Worm (Caenorhabditis elegans): ENCODE measurements around the gene D1086.17.
A peak's percentile ranks its signal among the peaks of the same experiment; 100 is the strongest.

The D1086.17 gene

ce11 chrV:14092403-14092802, 24.7 kb downstream of the D1086.17 start, which contains the start of gene D1086.3 (continued):
- TF ChIP-seq nhr-27 (tag; optimal IDR thresholded peaks at IDR 0.05), result no peak
- TF ChIP-seq akir-1 (GFP tag; optimal IDR thresholded peaks at IDR 0.05), result no peak
- no peak; the same call in 1 of the 2 replicates for TF ChIP-seq madf-3 (GFP tag; IDR thresholded peaks at IDR 0.05)
- TF ChIP-seq rpc-1 (optimal IDR thresholded peaks at IDR 0.05), result no peak
- TF ChIP-seq rpc-1 (tag; optimal IDR thresholded peaks at IDR 0.05), result no peak
- no peak for TF ChIP-seq T07F8.4 (tag; optimal IDR thresholded peaks at IDR 0.05)
- peak; percentile 49 for TF ChIP-seq xnd-1 (tag; optimal IDR thresholded peaks at IDR 0.05)
- no peak for TF ChIP-seq lsy-27 (tag; optimal IDR thresholded peaks at IDR 0.05; ENCODE audit: borderline replicate concordance, insufficient read depth)
- TF ChIP-seq let-526 (GFP tag; IDR thresholded peaks at IDR 0.05), result no peak
- TF ChIP-seq gei-17 (GFP tag; optimal IDR thresholded peaks at IDR 0.05), result no peak
- no peak for TF ChIP-seq ztf-28 (GFP tag; IDR thresholded peaks at IDR 0.05)
- TF ChIP-seq cebp-1 (GFP tag; IDR thresholded peaks at IDR 0.05), result no peak
- no peak for TF ChIP-seq cebp-1 (tag; optimal IDR thresholded peaks at IDR 0.05)
- no peak for TF ChIP-seq B0035.1 (tag; optimal IDR thresholded peaks at IDR 0.05)
- no peak for TF ChIP-seq B0019.2 (GFP tag; conservative IDR thresholded peaks at IDR 0.05)
- no peak for TF ChIP-seq aptf-2 (GFP tag; conservative IDR thresholded peaks at IDR 0.05)
- TF ChIP-seq mel-28 (tag; optimal IDR thresholded peaks at IDR 0.05; ENCODE audit: borderline replicate concordance), result no peak
- no peak for TF ChIP-seq ets-4 (GFP tag; optimal IDR thresholded peaks at IDR 0.05)
- peak; percentile 97 for TF ChIP-seq snpc-4 (GFP tag; optimal IDR thresholded peaks at IDR 0.05)
- peak; percentile 95 to 99 (median 97) for TF ChIP-seq snpc-4 (tag; optimal IDR thresholded peaks at IDR 0.05)
- peak; percentile 21; the same call in 1 of the 2 replicates for TF ChIP-seq Y53F4B.3 (GFP tag; IDR thresholded peaks at IDR 0.05)
- no peak for TF ChIP-seq lin-40 (tag; optimal IDR thresholded peaks at IDR 0.05)
- TF ChIP-seq Y79H2A.3 (GFP tag; conservative IDR thresholded peaks at IDR 0.05), result no peak
- peak; percentile 88 for TF ChIP-seq madf-6 (GFP tag; IDR thresholded peaks at IDR 0.05)
- TF ChIP-seq repo-1 (tag; optimal IDR thresholded peaks at IDR 0.05), result peak; percentile 52
- no peak for TF ChIP-seq F57C9.4 (tag; optimal IDR thresholded peaks at IDR 0.05)
- TF ChIP-seq sptf-2 (GFP tag; optimal IDR thresholded peaks at IDR 0.05), result no peak
- no peak for TF ChIP-seq ceh-58 (GFP tag; IDR thresholded peaks at IDR 0.05)
- 0 out of 2 replicates have a peak, but pooled peaks have one; percentile 11 for TF ChIP-seq egl-44 (GFP tag; IDR thresholded peaks at IDR 0.05)
- no peak for TF ChIP-seq hsf-1 (GFP tag; IDR thresholded peaks at IDR 0.05)
- peak; percentile 26 for TF ChIP-seq F23B12.7 (tag; optimal IDR thresholded peaks at IDR 0.05; ENCODE audit: insufficient read depth)
- TF ChIP-seq cebp-2 (GFP tag; IDR thresholded peaks at IDR 0.05), result no peak
- no peak for TF ChIP-seq nhr-90 (tag; optimal IDR thresholded peaks at IDR 0.05)
- no peak for TF ChIP-seq F52B5.7 (tag; optimal IDR thresholded peaks at IDR 0.05)
- TF ChIP-seq hlh-26 (GFP tag; conservative IDR thresholded peaks at IDR 0.05), result no peak
- TF ChIP-seq lir-1 (GFP tag; conservative IDR thresholded peaks at IDR 0.05), result no peak
- no peak for TF ChIP-seq F22D6.2 (tag; optimal IDR thresholded peaks at IDR 0.05)
- peak; percentile 51 for TF ChIP-seq mxl-1 (tag; optimal IDR thresholded peaks at IDR 0.05)
- TF ChIP-seq B0336.3 (GFP tag; IDR thresholded peaks at IDR 0.05), result peak; percentile 73
- TF ChIP-seq atf-7 (tag; optimal IDR thresholded peaks at IDR 0.05), result peak; percentile 46
- no peak for TF ChIP-seq somi-1 (GFP tag; optimal IDR thresholded peaks at IDR 0.05)
- peak; percentile 14 for TF ChIP-seq chd-7 (tag; optimal IDR thresholded peaks at IDR 0.05)
- TF ChIP-seq K12H6.12 (tag; optimal IDR thresholded peaks at IDR 0.05), result peak; percentile 15
- no peak for TF ChIP-seq tbx-9 (tag; optimal IDR thresholded peaks at IDR 0.05; ENCODE audit: borderline replicate concordance)
- peak; percentile 73 for TF ChIP-seq lsl-1 (GFP tag; optimal IDR thresholded peaks at IDR 0.05)
- TF ChIP-seq bed-2 (GFP tag; IDR thresholded peaks at IDR 0.05), result no peak
- no peak for TF ChIP-seq athp-1 (tag; optimal IDR thresholded peaks at IDR 0.05)
- TF ChIP-seq nhr-120 (GFP tag; IDR thresholded peaks at IDR 0.05), result no peak
- no peak for TF ChIP-seq egl-18 (GFP tag; IDR thresholded peaks at IDR 0.05)
- no peak for TF ChIP-seq ztf-22 (GFP tag; optimal IDR thresholded peaks at IDR 0.05)
